Worm (Caenorhabditis elegans) whole organism, L1 larva: ENCODE data around the gene C06B8.3.

Experiments
- C16A3.4 ChIP-seq: fragments of 150-350 bp; optimal IDR thresholded peaks from 2 replicates; lab custom pipeline; 2014; ENCODE audit warnings: missing biosample characterization, missing genetic modification characterization
- F16B12.6 ChIP-seq: fragments of 150-350 bp; optimal IDR thresholded peaks from 2 replicates; lab custom pipeline; 2014; ENCODE audit warnings: missing biosample characterization, missing genetic modification characterization
- alr-1 ChIP-seq: fragments of 200-800 bp; sonication (Bioruptor generic); optimal IDR thresholded peaks from 2 replicates; lab custom pipeline; 2018; ENCODE audit warnings: borderline replicate concordance, mild to moderate bottlenecking, missing genetic modification characterization, missing compliant biosample characterization
- ceh-63 ChIP-seq: fragments of 200-800 bp; sonication (Bioruptor generic); optimal IDR thresholded peaks from 2 replicates; lab custom pipeline; 2018; ENCODE audit warnings: mild to moderate bottlenecking, missing genetic modification characterization, missing compliant biosample characterization
- ceh-8 ChIP-seq: fragments of 200-800 bp; sonication (Bioruptor generic); optimal IDR thresholded peaks from 2 replicates; lab custom pipeline; 2018; ENCODE audit warnings: mild to moderate bottlenecking, missing genetic modification characterization, moderate library complexity, missing compliant biosample characterization
- ceh-82 ChIP-seq, 3 experiments: fragments of 150-350 bp in 1 of 3; sonication (generic microtip) in 2 of 3; optimal IDR thresholded peaks; 2 replicates each; lab custom pipeline; 2014 to 2017; ENCODE audit warnings: missing biosample characterization in 3 of 3, missing genetic modification characterization in 3 of 3
- ceh-90 ChIP-seq: sonication (generic microtip); optimal IDR thresholded peaks from 2 replicates; lab custom pipeline; 2016; ENCODE audit warnings: missing genetic modification characterization, missing compliant biosample characterization
- ces-1 ChIP-seq: fragments of 150-350 bp; optimal IDR thresholded peaks from 2 replicates; lab custom pipeline; 2014; ENCODE audit warnings: missing biosample characterization, missing genetic modification reagents, missing genetic modification characterization
- egl-27 ChIP-seq, 2 experiments: fragments of 150-350 bp in 1 of 2; sonication (generic microtip); optimal IDR thresholded peaks; 3 replicates each; lab custom pipeline; 2017 to 2018; ENCODE audit warnings: missing biosample characterization in 2 of 2, missing genetic modification characterization in 2 of 2, missing genetic modification reagents in 2 of 2
- elt-2 ChIP-seq: sonication (generic microtip); optimal IDR thresholded peaks from 2 replicates; lab custom pipeline; 2016; ENCODE audit warnings: missing genetic modification characterization, mild to moderate bottlenecking, inconsistent platforms, missing compliant biosample characterization, missing genetic modification reagents
- elt-3 ChIP-seq, 6 experiments: fragments of 150-350 bp in 1 of 6; sonication (generic microtip); optimal IDR thresholded peaks; 2 replicates each; lab custom pipeline; 2017 to 2018; ENCODE audit warnings: missing biosample characterization in 6 of 6, missing genetic modification characterization in 6 of 6, inconsistent platforms in 1 of 6
- fkh-10 ChIP-seq: sonication (generic microtip); optimal IDR thresholded peaks from 2 replicates; lab custom pipeline; 2017; ENCODE audit warnings: missing biosample characterization, missing genetic modification reagents, missing genetic modification characterization
- fkh-4 ChIP-seq: sonication (generic microtip); optimal IDR thresholded peaks from 2 replicates; lab custom pipeline; 2016; ENCODE audit warnings: missing compliant biosample characterization, missing genetic modification characterization, borderline replicate concordance
- fkh-8 ChIP-seq: sonication (generic microtip); optimal IDR thresholded peaks from 2 replicates; lab custom pipeline; 2016; ENCODE audit warnings: mild to moderate bottlenecking, missing genetic modification characterization, missing compliant biosample characterization
- fos-1 ChIP-seq: fragments of 150-350 bp; optimal IDR thresholded peaks from 2 replicates; lab custom pipeline; 2014; ENCODE audit warnings: missing biosample characterization, missing genetic modification characterization
- hlh-4 ChIP-seq: sonication (generic microtip); optimal IDR thresholded peaks from 2 replicates; lab custom pipeline; 2016; ENCODE audit warnings: mild to moderate bottlenecking, missing genetic modification characterization, missing compliant biosample characterization
- hpl-2 ChIP-seq: fragments of 150-350 bp; optimal IDR thresholded peaks from 2 replicates; lab custom pipeline; 2014; ENCODE audit warnings: missing biosample characterization, missing genetic modification reagents, missing genetic modification characterization
- irx-1 ChIP-seq: sonication (generic microtip); optimal IDR thresholded peaks from 2 replicates; lab custom pipeline; 2016; ENCODE audit warnings: missing genetic modification characterization, missing compliant biosample characterization
- isw-1 ChIP-seq: fragments of 200-800 bp; sonication (Bioruptor generic); IDR thresholded peaks from 2 replicates; pipeline ENCODE4 v1.3.6; 2022; ENCODE audit warnings: missing genetic modification characterization, missing compliant biosample characterization
- lin-13 ChIP-seq: fragments of 150-350 bp; optimal IDR thresholded peaks from 2 replicates; lab custom pipeline; 2014; ENCODE audit warnings: missing biosample characterization, missing genetic modification reagents, missing genetic modification characterization
- lin-14 ChIP-seq: fragments of 200-800 bp; sonication (Bioruptor generic); optimal IDR thresholded peaks from 2 replicates; lab custom pipeline; 2018; ENCODE audit warnings: mild to moderate bottlenecking, missing genetic modification characterization, moderate library complexity, missing compliant biosample characterization
- lin-35 ChIP-seq, 2 experiments: fragments of 150-350 bp; optimal IDR thresholded peaks; 2 replicates each; lab custom pipeline; 2014; ENCODE audit warnings: missing biosample characterization in 2 of 2, missing genetic modification characterization in 2 of 2, missing genetic modification reagents in 2 of 2
- mab-9 ChIP-seq: fragments of 200-800 bp; sonication (Bioruptor generic); IDR thresholded peaks from 2 replicates; pipeline ENCODE4 v1.3.6; 2022; ENCODE audit warnings: missing genetic modification reagents, missing genetic modification characterization, missing compliant biosample characterization
- mdl-1 ChIP-seq, 2 experiments: fragments of 150-350 bp; optimal IDR thresholded peaks; 2 replicates each; lab custom pipeline; 2014 to 2017; ENCODE audit warnings: missing biosample characterization in 2 of 2, missing genetic modification characterization in 2 of 2, inconsistent platforms in 1 of 2
- mef-2 ChIP-seq: fragments of 150-350 bp; optimal IDR thresholded peaks from 2 replicates; lab custom pipeline; 2014; ENCODE audit warnings: missing biosample characterization, missing genetic modification characterization
- nhr-11 ChIP-seq: fragments of 150-350 bp; optimal IDR thresholded peaks from 2 replicates; lab custom pipeline; 2014; ENCODE audit warnings: missing biosample characterization, missing genetic modification characterization
- nhr-12 ChIP-seq: sonication (generic microtip); optimal IDR thresholded peaks from 2 replicates; lab custom pipeline; 2017; ENCODE audit warnings: missing biosample characterization, missing genetic modification characterization
- nhr-19 ChIP-seq: fragments of 200-800 bp; sonication (Bioruptor generic); conservative IDR thresholded peaks from 2 replicates; pipeline ENCODE4 v1.3.6; 2022; ENCODE audit warnings: missing genetic modification characterization, missing compliant biosample characterization
- nhr-20 ChIP-seq: sonication (generic microtip); optimal IDR thresholded peaks from 2 replicates; lab custom pipeline; 2016; ENCODE audit warnings: mild to moderate bottlenecking, missing genetic modification characterization, missing compliant biosample characterization
- nhr-237 ChIP-seq: fragments of 150-350 bp; optimal IDR thresholded peaks from 2 replicates; lab custom pipeline; 2014; ENCODE audit warnings: missing biosample characterization, missing genetic modification characterization
- nhr-28 ChIP-seq: fragments of 150-350 bp; optimal IDR thresholded peaks from 2 replicates; lab custom pipeline; 2014; ENCODE audit warnings: missing biosample characterization, missing genetic modification characterization
- nhr-71 ChIP-seq: sonication (generic microtip); optimal IDR thresholded peaks from 2 replicates; lab custom pipeline; 2016; ENCODE audit warnings: mild to moderate bottlenecking, missing genetic modification characterization, moderate library complexity, missing compliant biosample characterization
- nhr-76 ChIP-seq: sonication (generic microtip); optimal IDR thresholded peaks from 2 replicates; lab custom pipeline; 2017; ENCODE audit warnings: missing biosample characterization, missing genetic modification characterization
- nhr-84 ChIP-seq: sonication (generic microtip); optimal IDR thresholded peaks from 2 replicates; lab custom pipeline; 2017; ENCODE audit warnings: missing biosample characterization, missing genetic modification characterization
- nhr-85 ChIP-seq: sonication (generic microtip); peaks from one replicate; lab custom pipeline; 2016; ENCODE audit warnings: missing genetic modification characterization, inconsistent platforms, missing compliant biosample characterization
- nhr-90 ChIP-seq: sonication (generic microtip); optimal IDR thresholded peaks from 2 replicates; lab custom pipeline; 2016; ENCODE audit warnings: mild to moderate bottlenecking, missing genetic modification characterization, missing compliant biosample characterization; ENCODE audit not compliant: poor library complexity
- pag-3 ChIP-seq: sonication (generic microtip); optimal IDR thresholded peaks from 2 replicates; lab custom pipeline; 2017; ENCODE audit warnings: missing genetic modification characterization, mild to moderate bottlenecking, missing compliant biosample characterization, antibody characterized with exemption, borderline replicate concordance; ENCODE audit not compliant: insufficient read depth
- pax-3 ChIP-seq: fragments of 200-800 bp; sonication (Bioruptor generic); optimal IDR thresholded peaks from 2 replicates; lab custom pipeline; 2018; ENCODE audit warnings: mild to moderate bottlenecking, missing genetic modification characterization, moderate library complexity, missing compliant biosample characterization
- snu-23 ChIP-seq: sonication (generic microtip); optimal IDR thresholded peaks from 2 replicates; lab custom pipeline; 2016; ENCODE audit warnings: missing genetic modification characterization, missing compliant biosample characterization
- sox-4 ChIP-seq: sonication (generic microtip); optimal IDR thresholded peaks from 2 replicates; lab custom pipeline; 2016; ENCODE audit warnings: missing genetic modification characterization, missing compliant biosample characterization
- sptf-1 ChIP-seq: fragments of 150-350 bp; optimal IDR thresholded peaks from 2 replicates; lab custom pipeline; 2014; ENCODE audit warnings: missing biosample characterization, missing genetic modification characterization
- swsn-7 ChIP-seq: sonication (generic microtip); optimal IDR thresholded peaks from 2 replicates; lab custom pipeline; 2016; ENCODE audit warnings: missing genetic modification characterization, missing compliant biosample characterization
- tbx-2 ChIP-seq: sonication (generic microtip); optimal IDR thresholded peaks from 2 replicates; lab custom pipeline; 2016; ENCODE audit warnings: missing genetic modification characterization, missing compliant biosample characterization
- unc-130 ChIP-seq: fragments of 150-350 bp; optimal IDR thresholded peaks from 2 replicates; lab custom pipeline; 2017; ENCODE audit warnings: missing biosample characterization, missing genetic modification characterization, inconsistent platforms
- unc-30 ChIP-seq: sonication (generic microtip); optimal IDR thresholded peaks from 2 replicates; lab custom pipeline; 2017; ENCODE audit warnings: missing biosample characterization, missing genetic modification characterization
- unc-62 ChIP-seq: fragments of 150-350 bp; optimal IDR thresholded peaks from 2 replicates; lab custom pipeline; 2014; ENCODE audit warnings: missing biosample characterization, missing genetic modification reagents, missing genetic modification characterization
- unc-86 ChIP-seq: sonication (generic microtip); optimal IDR thresholded peaks from 2 replicates; lab custom pipeline; 2016; ENCODE audit warnings: missing genetic modification characterization, missing compliant biosample characterization
- unc-98 ChIP-seq: fragments of 200-800 bp; sonication (Bioruptor generic); IDR thresholded peaks from 2 replicates; pipeline ENCODE4 v1.3.6; 2022; ENCODE audit warnings: missing genetic modification characterization, missing compliant biosample characterization
- vab-15 ChIP-seq: sonication (generic microtip); optimal IDR thresholded peaks from 2 replicates; lab custom pipeline; 2017; ENCODE audit warnings: missing genotype, mild to moderate bottlenecking, missing genetic modification characterization, missing compliant biosample characterization
- xbp-1 ChIP-seq: sonication (generic microtip); optimal IDR thresholded peaks from 2 replicates; lab custom pipeline; 2016; ENCODE audit warnings: missing genetic modification characterization, missing compliant biosample characterization
- zag-1 ChIP-seq: fragments of 150-350 bp; optimal IDR thresholded peaks from 2 replicates; lab custom pipeline; 2014; ENCODE audit warnings: missing biosample characterization, missing genetic modification characterization
- ztf-11 ChIP-seq, 2 experiments: sonication (generic microtip); optimal IDR thresholded peaks; 2 replicates each; lab custom pipeline; 2016 to 2017; ENCODE audit warnings: missing genetic modification characterization in 2 of 2, missing biosample characterization in 1 of 2, missing compliant biosample characterization in 1 of 2

C06B8.3 gene

DNA sequence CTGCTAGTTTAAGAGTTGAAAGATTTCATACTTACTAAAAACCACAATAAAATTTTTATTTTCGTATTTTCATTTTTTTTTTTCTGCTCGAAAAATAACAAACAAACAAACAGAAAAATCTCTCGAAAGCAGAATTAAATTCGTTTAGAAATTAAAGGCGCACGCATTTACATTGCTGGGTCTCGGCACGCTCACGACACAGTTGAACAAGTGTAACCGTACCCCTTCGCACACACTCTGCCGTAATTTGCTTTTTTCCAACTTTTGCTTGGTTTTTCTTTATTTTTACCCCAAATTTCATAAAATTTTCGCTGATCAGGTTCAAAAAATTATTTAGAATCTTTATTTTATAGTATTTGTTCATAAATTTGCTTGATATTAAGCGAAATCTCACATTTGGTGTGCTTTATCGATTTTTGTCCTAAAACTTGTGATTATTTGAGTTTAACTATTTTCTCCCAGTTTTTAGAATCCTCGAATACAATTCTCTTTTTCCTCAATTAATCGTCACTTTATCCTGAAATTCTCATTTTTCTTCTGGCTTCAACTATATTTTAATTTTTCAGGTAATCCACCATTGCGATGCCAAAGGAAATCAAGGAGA is 27.3 kb upstream of the C06B8.3 start, which contains the start of gene rpl-38 (continued):
- TF ChIP-seq hlh-4 (no peak), unc-130 (tag; lab: Kevin White, UChicago) (peak; percentile 90), mab-9 (GFP tag; lab: Robert Waterston, UW) (no peak), sptf-1 (tag; lab: Kevin White, UChicago) (no peak), lin-13 (peak; percentile 77), irx-1 (tag; lab: Kevin White, UChicago) (peak; percentile 77), unc-30 (tag; lab: Kevin White, UChicago) (no peak), F16B12.6 (tag; lab: Kevin White, UChicago) (peak; percentile 50), vab-15 (peak; percentile 22), C16A3.4 (tag; lab: Kevin White, UChicago) (peak; percentile 94), pag-3 (tag; lab: Kevin White, UChicago) (no peak), fos-1 (tag; lab: Kevin White, UChicago) (peak; percentile 68), zag-1 (tag; lab: Kevin White, UChicago) (no peak), mdl-1 (tag; optimal IDR thresholded peaks at IDR 0.05; lab: Kevin White, UChicago) (peak in 1 of 2 experiments; percentile 66), hpl-2 (GFP tag; lab: Kevin White, UChicago) (peak; percentile 35), nhr-12 (tag; lab: Kevin White, UChicago) (no peak), egl-27 (tag; optimal IDR thresholded peaks at IDR 0.05; lab: Kevin White, UChicago) (no peak), snu-23 (peak; percentile 92), sox-4 (no peak), lin-35 (GFP tag; optimal IDR thresholded peaks at IDR 0.05; lab: Kevin White, UChicago) (peak; percentile 83 to 89), nhr-28 (tag; lab: Kevin White, UChicago) (no peak), nhr-20 (peak; percentile 86), nhr-237 (peak; percentile 7), nhr-90 (tag; lab: Kevin White, UChicago) (peak; percentile 80), ces-1 (peak; percentile 17), nhr-71 (tag; lab: Kevin White, UChicago) (peak; percentile 90), fkh-10 (peak; percentile 35), nhr-84 (tag; lab: Kevin White, UChicago) (no peak), ceh-63 (GFP tag; lab: Kevin White, UChicago) (no peak), pax-3 (tag; lab: Kevin White, UChicago) (no peak), nhr-19 (peak; percentile 86), unc-86 (tag; lab: Kevin White, UChicago) (peak; percentile 78), alr-1 (tag; lab: Kevin White, UChicago) (no peak), nhr-85 (tag; lab: Kevin White, UChicago) (peak; percentile 91), elt-3 (tag; optimal IDR thresholded peaks at IDR 0.05; lab: Kevin White, UChicago) (peak in 3 of 6 experiments; percentile 55 to 68 (median 57)), xbp-1 (tag; lab: Kevin White, UChicago) (peak; percentile 78), nhr-11 (tag; lab: Kevin White, UChicago) (peak; percentile 42), tbx-2 (peak; percentile 79), ceh-90 (no peak), ceh-8 (GFP tag; lab: Kevin White, UChicago) (no peak), fkh-4 (tag; lab: Kevin White, UChicago) (peak; percentile 45), fkh-8 (tag; lab: Kevin White, UChicago) (peak; percentile 68), isw-1 (GFP tag; lab: Robert Waterston, UW) (peak; percentile 86), swsn-7 (tag; lab: Kevin White, UChicago) (peak; percentile 83), unc-62 (GFP tag; lab: Kevin White, UChicago) (no peak), elt-2 (tag; lab: Kevin White, UChicago) (peak; percentile 67), ceh-82 (tag; optimal IDR thresholded peaks at IDR 0.05; lab: Kevin White, UChicago) (peak; percentile 82 to 92 (median 82)), mef-2 (tag; lab: Kevin White, UChicago) (no peak), lin-14 (GFP tag; lab: Kevin White, UChicago) (peak; percentile 80), ztf-11 (tag; optimal IDR thresholded peaks at IDR 0.05; lab: Kevin White, UChicago) (peak in 1 of 2 experiments; percentile 18), unc-98 (no peak), nhr-76 (tag; lab: Kevin White, UChicago) (no peak)
